Fruit fly (Drosophila melanogaster) whole organism, adult: Measurements from ENCODE around the gene BigH1.

ENCODE experiments used
- CG11617 ChIP-seq: fragments of 200-800 bp; sonication (Bioruptor generic); optimal IDR thresholded peaks from 2 replicates; lab custom pipeline; 2017; ENCODE audit warnings: mild to moderate bottlenecking, missing biosample characterization, missing genetic modification reagents, missing genetic modification characterization
- CG12768 ChIP-seq: fragments of 200-800 bp; sonication (Bioruptor generic); optimal IDR thresholded peaks from 2 replicates; lab custom pipeline; 2017; ENCODE audit warnings: missing biosample characterization, missing genetic modification characterization, mild to moderate bottlenecking, moderate library complexity, missing genetic modification reagents
- CG33017 ChIP-seq: fragments of 200-800 bp; sonication (Bioruptor generic); optimal IDR thresholded peaks from 2 replicates; lab custom pipeline; 2018; ENCODE audit warnings: missing biosample characterization, mild to moderate bottlenecking, missing genetic modification characterization, moderate library complexity
- CG7045 ChIP-seq: fragments of 200-800 bp; sonication (Bioruptor generic); optimal IDR thresholded peaks from 2 replicates; lab custom pipeline; 2017; ENCODE audit warnings: missing biosample characterization, mild to moderate bottlenecking, missing genetic modification characterization
- Clk ChIP-seq: fragments of 200-800 bp; sonication (Bioruptor generic); optimal IDR thresholded peaks from 2 replicates; lab custom pipeline; 2017; ENCODE audit warnings: missing biosample characterization, missing genetic modification characterization
- Crg-1 ChIP-seq: fragments of 200-800 bp; sonication (Bioruptor generic); optimal IDR thresholded peaks from 2 replicates; lab custom pipeline; 2016; ENCODE audit warnings: missing biosample characterization, missing genetic modification characterization
- bab1 ChIP-seq: fragments of 200-800 bp; sonication (Bioruptor generic); optimal IDR thresholded peaks from 3 replicates; lab custom pipeline; 2019; ENCODE audit warnings: missing biosample characterization, mild to moderate bottlenecking, missing genetic modification characterization, moderate library complexity
- cic ChIP-seq: fragments of 200-800 bp; sonication (Bioruptor generic); optimal IDR thresholded peaks from 2 replicates; lab custom pipeline; 2017; ENCODE audit warnings: missing biosample characterization, mild to moderate bottlenecking, missing genetic modification characterization, moderate library complexity
- kay ChIP-seq: fragments of 200-800 bp; sonication (Bioruptor generic); peaks from one replicate; lab custom pipeline; 2016; ENCODE audit warnings: missing biosample characterization, missing genetic modification characterization, borderline replicate concordance
- pad ChIP-seq: fragments of 200-800 bp; sonication (Bioruptor generic); optimal IDR thresholded peaks from 3 replicates; lab custom pipeline; 2017; ENCODE audit warnings: missing biosample characterization, missing genetic modification characterization, mild to moderate bottlenecking, moderate library complexity, missing genetic modification reagents
- toe ChIP-seq: fragments of 200-800 bp; sonication (Bioruptor generic); optimal IDR thresholded peaks from 2 replicates; lab custom pipeline; 2016; ENCODE audit warnings: missing biosample characterization, missing genetic modification characterization

DNA sequence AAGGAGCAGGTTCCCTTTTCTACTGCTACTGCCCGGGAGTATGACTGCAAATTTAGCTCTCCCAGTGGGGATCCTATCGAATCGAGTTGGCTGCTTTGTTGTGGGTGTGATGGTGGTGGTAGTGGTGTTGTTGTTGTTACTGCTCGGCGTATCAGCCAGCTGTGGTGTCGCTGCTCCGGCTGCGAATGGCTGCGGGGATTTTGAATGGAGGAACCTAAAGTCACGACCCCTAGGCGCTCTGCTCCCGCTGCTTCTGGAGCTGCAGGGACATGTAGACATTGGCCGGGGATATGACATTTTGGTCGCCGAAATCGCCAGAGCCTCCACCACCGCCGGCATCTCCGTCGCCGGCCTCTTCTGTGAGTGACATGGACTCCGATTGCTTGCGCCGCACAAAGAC lies 36.5 kb upstream of the BigH1 start:
- TF ChIP-seq CG12768 (GFP tag; lab: Kevin White, UChicago) (no peak), CG11617 (no peak), CG33017 (no peak), toe (GFP tag; lab: Kevin White, UChicago) (no peak), CG7045 (no peak), Crg-1 (no peak), pad (GFP tag; lab: Kevin White, UChicago) (no peak), bab1 (GFP tag; lab: Kevin White, UChicago) (no peak), cic (GFP tag; lab: Kevin White, UChicago) (no peak), Clk (GFP tag; lab: Kevin White, UChicago) (no peak), kay (GFP tag; lab: Kevin White, UChicago) (no peak)
